Fruit fly (Drosophila melanogaster): Measurements from ENCODE around the gene CG42324.

- no peak for TF ChIP-seq lola (GFP tag; optimal IDR thresholded peaks at IDR 0.05)
- TF ChIP-seq psq (GFP tag; optimal IDR thresholded peaks at IDR 0.05), result no peak
- TF ChIP-seq N (GFP tag; optimal IDR thresholded peaks at IDR 0.05), result no peak
- TF ChIP-seq CG32264 (GFP tag; optimal IDR thresholded peaks at IDR 0.05), result no peak
- TF ChIP-seq CG9705 (GFP tag; optimal IDR thresholded peaks at IDR 0.05), result no peak
- TF ChIP-seq pan (optimal IDR thresholded peaks at IDR 0.05), result no peak
- TF ChIP-seq ey (GFP tag; optimal IDR thresholded peaks at IDR 0.05), result no peak
- TF ChIP-seq HLH106 (tag; optimal IDR thresholded peaks at IDR 0.05), result no peak
- no peak for TF ChIP-seq h (GFP tag; optimal IDR thresholded peaks at IDR 0.05)
- no peak for TF ChIP-seq brk (GFP tag; optimal IDR thresholded peaks at IDR 0.05)
- no peak for TF ChIP-seq rgr (GFP tag; optimal IDR thresholded peaks at IDR 0.05)
- TF ChIP-seq dmrt93B (GFP tag; optimal IDR thresholded peaks at IDR 0.05), result no peak
- no peak for TF ChIP-seq Sp1 (GFP tag; optimal IDR thresholded peaks at IDR 0.05)
These were observed 41.1 kb upstream of the CG42324 start for dm6 chr3L:3431061-3431648.
